Worm (Caenorhabditis elegans) whole organism, L1 larva: Measurements from ENCODE around the gene sma-1.

Experiments used
- C04F5.9 ChIP-seq: sonication (generic microtip); optimal IDR thresholded peaks from 2 replicates; lab custom pipeline; 2016; ENCODE audit warnings: missing genetic modification characterization, missing compliant biosample characterization
- C16A3.4 ChIP-seq: fragments of 150-350 bp; optimal IDR thresholded peaks from 2 replicates; lab custom pipeline; 2014; ENCODE audit warnings: missing biosample characterization, missing genetic modification characterization
- Y116A8C.19 ChIP-seq: sonication (generic microtip); optimal IDR thresholded peaks from 2 replicates; lab custom pipeline; 2016; ENCODE audit warnings: missing compliant biosample characterization, missing genetic modification characterization, borderline replicate concordance
- aha-1 ChIP-seq: fragments of 150-350 bp; optimal IDR thresholded peaks from 2 replicates; lab custom pipeline; 2014; ENCODE audit warnings: missing biosample characterization, missing genetic modification characterization
- aly-2 ChIP-seq: fragments of 150-350 bp; optimal IDR thresholded peaks from 2 replicates; lab custom pipeline; 2014; ENCODE audit warnings: missing biosample characterization, missing genetic modification characterization
- ama-1 ChIP-seq: fragments of 150-350 bp; optimal IDR thresholded peaks from 2 replicates; lab custom pipeline; 2014
- blmp-1 ChIP-seq: fragments of 150-350 bp; optimal IDR thresholded peaks from 2 replicates; lab custom pipeline; 2014; ENCODE audit warnings: missing biosample characterization, missing genetic modification characterization
- ceh-8 ChIP-seq: fragments of 200-800 bp; sonication (Bioruptor generic); optimal IDR thresholded peaks from 2 replicates; lab custom pipeline; 2018; ENCODE audit warnings: mild to moderate bottlenecking, missing genetic modification characterization, moderate library complexity, missing compliant biosample characterization
- ceh-82 ChIP-seq, 3 experiments: fragments of 150-350 bp in 1 of 3; sonication (generic microtip) in 2 of 3; optimal IDR thresholded peaks; 2 replicates each; lab custom pipeline; 2014 to 2017; ENCODE audit warnings: missing biosample characterization in 3 of 3, missing genetic modification characterization in 3 of 3
- ceh-88 ChIP-seq: fragments of 200-800 bp; sonication (Bioruptor generic); IDR thresholded peaks from 2 replicates; pipeline ENCODE4 v1.3.6; 2022; ENCODE audit warnings: missing genetic modification characterization, missing compliant biosample characterization
- dpl-1 ChIP-seq, 3 experiments: fragments of 150-350 bp in 2 of 3; sonication (generic microtip) in 1 of 3; optimal IDR thresholded peaks; 2 replicates each; lab custom pipeline; 2014 to 2017; ENCODE audit warnings: missing biosample characterization in 3 of 3, missing genetic modification characterization in 3 of 3, missing genetic modification reagents in 3 of 3
- efl-1 ChIP-seq, 4 experiments: fragments of 150-350 bp; optimal IDR thresholded peaks in 3 of 4; peaks in 1 of 4; 1 replicate in 1 of 4; 2 replicates in 3 of 4; lab custom pipeline; 2014; ENCODE audit warnings: missing biosample characterization in 2 of 4, missing genetic modification characterization in 2 of 4, missing genetic modification reagents in 2 of 4
- elt-3 ChIP-seq, 6 experiments: fragments of 150-350 bp in 1 of 6; sonication (generic microtip); optimal IDR thresholded peaks; 2 replicates each; lab custom pipeline; 2017 to 2018; ENCODE audit warnings: missing biosample characterization in 6 of 6, missing genetic modification characterization in 6 of 6, inconsistent platforms in 1 of 6
- fkh-10 ChIP-seq: sonication (generic microtip); optimal IDR thresholded peaks from 2 replicates; lab custom pipeline; 2017; ENCODE audit warnings: missing biosample characterization, missing genetic modification reagents, missing genetic modification characterization
- hlh-4 ChIP-seq: sonication (generic microtip); optimal IDR thresholded peaks from 2 replicates; lab custom pipeline; 2016; ENCODE audit warnings: mild to moderate bottlenecking, missing genetic modification characterization, missing compliant biosample characterization
- irx-1 ChIP-seq: sonication (generic microtip); optimal IDR thresholded peaks from 2 replicates; lab custom pipeline; 2016; ENCODE audit warnings: missing genetic modification characterization, missing compliant biosample characterization
- lin-14 ChIP-seq: fragments of 200-800 bp; sonication (Bioruptor generic); optimal IDR thresholded peaks from 2 replicates; lab custom pipeline; 2018; ENCODE audit warnings: mild to moderate bottlenecking, missing genetic modification characterization, moderate library complexity, missing compliant biosample characterization
- lin-35 ChIP-seq, 2 experiments: fragments of 150-350 bp; optimal IDR thresholded peaks; 2 replicates each; lab custom pipeline; 2014; ENCODE audit warnings: missing biosample characterization in 2 of 2, missing genetic modification characterization in 2 of 2, missing genetic modification reagents in 2 of 2
- lin-39 ChIP-seq: fragments of 150-350 bp; optimal IDR thresholded peaks from 2 replicates; lab custom pipeline; 2014; ENCODE audit warnings: missing biosample characterization, missing genetic modification reagents, missing genetic modification characterization
- lir-3 ChIP-seq: sonication (generic microtip); optimal IDR thresholded peaks from 2 replicates; lab custom pipeline; 2016; ENCODE audit warnings: mild to moderate bottlenecking, missing genetic modification characterization, moderate library complexity, missing compliant biosample characterization; ENCODE audit not compliant: poor library complexity
- lsy-2 ChIP-seq, 2 experiments: fragments of 150-350 bp; optimal IDR thresholded peaks; 2 replicates each; lab custom pipeline; 2014; ENCODE audit warnings: missing biosample characterization in 2 of 2, missing genetic modification characterization in 2 of 2
- mep-1 ChIP-seq: fragments of 150-350 bp; optimal IDR thresholded peaks from 2 replicates; lab custom pipeline; 2014; ENCODE audit warnings: missing biosample characterization, missing genetic modification characterization
- nhr-19 ChIP-seq: fragments of 200-800 bp; sonication (Bioruptor generic); conservative IDR thresholded peaks from 2 replicates; pipeline ENCODE4 v1.3.6; 2022; ENCODE audit warnings: missing genetic modification characterization, missing compliant biosample characterization
- nhr-20 ChIP-seq: sonication (generic microtip); optimal IDR thresholded peaks from 2 replicates; lab custom pipeline; 2016; ENCODE audit warnings: mild to moderate bottlenecking, missing genetic modification characterization, missing compliant biosample characterization
- nhr-47 ChIP-seq: sonication (generic microtip); optimal IDR thresholded peaks from 2 replicates; lab custom pipeline; 2016; ENCODE audit warnings: mild to moderate bottlenecking, missing genetic modification characterization, moderate library complexity, missing compliant biosample characterization
- nhr-71 ChIP-seq: sonication (generic microtip); optimal IDR thresholded peaks from 2 replicates; lab custom pipeline; 2016; ENCODE audit warnings: mild to moderate bottlenecking, missing genetic modification characterization, moderate library complexity, missing compliant biosample characterization
- nhr-76 ChIP-seq: sonication (generic microtip); optimal IDR thresholded peaks from 2 replicates; lab custom pipeline; 2017; ENCODE audit warnings: missing biosample characterization, missing genetic modification characterization
- nhr-85 ChIP-seq: sonication (generic microtip); peaks from one replicate; lab custom pipeline; 2016; ENCODE audit warnings: missing genetic modification characterization, inconsistent platforms, missing compliant biosample characterization
- nhr-90 ChIP-seq: sonication (generic microtip); optimal IDR thresholded peaks from 2 replicates; lab custom pipeline; 2016; ENCODE audit warnings: mild to moderate bottlenecking, missing genetic modification characterization, missing compliant biosample characterization; ENCODE audit not compliant: poor library complexity
- pax-3 ChIP-seq: fragments of 200-800 bp; sonication (Bioruptor generic); optimal IDR thresholded peaks from 2 replicates; lab custom pipeline; 2018; ENCODE audit warnings: mild to moderate bottlenecking, missing genetic modification characterization, moderate library complexity, missing compliant biosample characterization
- rnt-1 ChIP-seq: sonication (generic microtip); optimal IDR thresholded peaks from 2 replicates; lab custom pipeline; 2016; ENCODE audit warnings: mild to moderate bottlenecking, missing genetic modification characterization, moderate library complexity, missing compliant biosample characterization
- skn-1 ChIP-seq: fragments of 150-350 bp; optimal IDR thresholded peaks from 2 replicates; lab custom pipeline; 2014; ENCODE audit warnings: missing biosample characterization, missing genetic modification characterization
- snu-23 ChIP-seq: sonication (generic microtip); optimal IDR thresholded peaks from 2 replicates; lab custom pipeline; 2016; ENCODE audit warnings: missing genetic modification characterization, missing compliant biosample characterization
- tbx-2 ChIP-seq: sonication (generic microtip); optimal IDR thresholded peaks from 2 replicates; lab custom pipeline; 2016; ENCODE audit warnings: missing genetic modification characterization, missing compliant biosample characterization
- tlp-1 ChIP-seq: fragments of 150-350 bp; optimal IDR thresholded peaks from 2 replicates; lab custom pipeline; 2014; ENCODE audit warnings: missing biosample characterization, missing genetic modification characterization
- zag-1 ChIP-seq: fragments of 150-350 bp; optimal IDR thresholded peaks from 2 replicates; lab custom pipeline; 2014; ENCODE audit warnings: missing biosample characterization, missing genetic modification characterization
- ztf-4 ChIP-seq: fragments of 150-350 bp; optimal IDR thresholded peaks from 2 replicates; lab custom pipeline; 2014; ENCODE audit warnings: missing biosample characterization, missing genetic modification characterization

Gene sma-1

ce11 chrV:11888656-11889055, 10.6 kb upstream of the sma-1 start:
- TF ChIP-seq mep-1 (tag; lab: Kevin White, UChicago): no peak
- no peak for TF ChIP-seq nhr-76
- TF ChIP-seq efl-1 (optimal IDR thresholded peaks at IDR 0.05; lab: Kevin White, UChicago): no peak
- TF ChIP-seq efl-1 (GFP tag; optimal IDR thresholded peaks at IDR 0.05 in 1 of 2; lab: Kevin White, UChicago): peak in 1 of 2 experiments; percentile 91
- TF ChIP-seq ama-1 (lab: Kevin White, UChicago): peak; percentile 93
- TF ChIP-seq nhr-47 (tag; lab: Kevin White, UChicago): peak; percentile 9
- TF ChIP-seq, all 84 proteins: peak for 3

ce11 chrV:11889115-11889935, 9.9 kb upstream of the sma-1 start:
- peak; percentile 77 for TF ChIP-seq aly-2 (tag; lab: Kevin White, UChicago)
- TF ChIP-seq nhr-90 (tag; lab: Kevin White, UChicago): peak; percentile 60
- TF ChIP-seq ceh-8: no peak
- peak in 1 of 2 experiments; percentile 54 for TF ChIP-seq lsy-2 (tag; optimal IDR thresholded peaks at IDR 0.05; lab: Kevin White, UChicago)
- peak; percentile 56 for TF ChIP-seq tbx-2 (tag; lab: Kevin White, UChicago)
- TF ChIP-seq ceh-88 (GFP tag; lab: Robert Waterston, UW): peak; percentile 65
- peak; percentile 53 for TF ChIP-seq nhr-71
- TF ChIP-seq C16A3.4 (tag; lab: Kevin White, UChicago): peak; percentile 61
- TF ChIP-seq lin-39 (tag; lab: Kevin White, UChicago): peak; percentile 40
- TF ChIP-seq pax-3 (tag; lab: Kevin White, UChicago): peak; percentile 50
- no peak for TF ChIP-seq hlh-4
- TF ChIP-seq nhr-85 (tag; lab: Kevin White, UChicago): peak; percentile 74
- peak; percentile 7 for TF ChIP-seq skn-1 (tag; lab: Kevin White, UChicago)
- peak in 1 of 2 experiments; percentile 50 for TF ChIP-seq lin-35 (GFP tag; optimal IDR thresholded peaks at IDR 0.05; lab: Kevin White, UChicago)
- TF ChIP-seq blmp-1 (tag; lab: Kevin White, UChicago): peak; percentile 11
- TF ChIP-seq irx-1 (tag; lab: Kevin White, UChicago): peak; percentile 51
- no peak for TF ChIP-seq aha-1
- peak; percentile 44 for TF ChIP-seq C04F5.9
- TF ChIP-seq nhr-20 (tag; lab: Kevin White, UChicago): peak; percentile 40
- TF ChIP-seq ztf-4 (tag; lab: Kevin White, UChicago): no peak
- peak; percentile 13 for TF ChIP-seq lir-3 (tag; lab: Kevin White, UChicago)
- peak; percentile 94 for TF ChIP-seq ama-1 (lab: Kevin White, UChicago)
- no peak for TF ChIP-seq Y116A8C.19 (tag; lab: Kevin White, UChicago)
- TF ChIP-seq nhr-19 (GFP tag; lab: Robert Waterston, UW): peak; percentile 72
- peak; percentile 62 for TF ChIP-seq lin-14 (GFP tag; lab: Kevin White, UChicago)
- no peak for TF ChIP-seq tlp-1 (tag; lab: Kevin White, UChicago)
- peak; percentile 83 for TF ChIP-seq rnt-1 (tag; lab: Kevin White, UChicago)
- TF ChIP-seq elt-3 (tag; optimal IDR thresholded peaks at IDR 0.05; lab: Kevin White, UChicago): peak in 1 of 6 experiments; percentile 3
- TF ChIP-seq efl-1 (optimal IDR thresholded peaks at IDR 0.05; lab: Kevin White, UChicago): peak in 1 of 2 experiments; percentile 18
- peak in 1 of 2 experiments; percentile 93 for TF ChIP-seq efl-1 (GFP tag; optimal IDR thresholded peaks at IDR 0.05 in 1 of 2; lab: Kevin White, UChicago)
- peak; percentile 12 to 37 (median 16) for TF ChIP-seq dpl-1 (GFP tag; optimal IDR thresholded peaks at IDR 0.05; lab: Kevin White, UChicago)
- TF ChIP-seq snu-23 (GFP tag; lab: Kevin White, UChicago): peak; percentile 62

- peak in 1 of 2 experiments; percentile 1 for TF ChIP-seq lin-35 (GFP tag; optimal IDR thresholded peaks at IDR 0.05; lab: Kevin White, UChicago)
- TF ChIP-seq C16A3.4 (tag; lab: Kevin White, UChicago): no peak
- TF ChIP-seq nhr-20 (tag; lab: Kevin White, UChicago): peak; percentile 33
- TF ChIP-seq ceh-82 (tag; optimal IDR thresholded peaks at IDR 0.05; lab: Kevin White, UChicago): no peak
- no peak for TF ChIP-seq fkh-10 (GFP tag; lab: Kevin White, UChicago)
- no peak for TF ChIP-seq efl-1 (optimal IDR thresholded peaks at IDR 0.05; lab: Kevin White, UChicago)
- TF ChIP-seq efl-1 (GFP tag; optimal IDR thresholded peaks at IDR 0.05 in 1 of 2; lab: Kevin White, UChicago): peak in 1 of 2 experiments; percentile 47
- TF ChIP-seq zag-1 (tag; lab: Kevin White, UChicago): no peak
These were observed 7.9 kb upstream of the sma-1 start, which contains the start of the genes sodh-2 and srx-76 for ce11 chrV:11891143-11891862. Gene sodh-2, minus strand, starts transcription at chrV:11891243. Gene srx-76, plus strand, starts transcription at chrV:11891812.
